Fruit fly (Drosophila melanogaster): ENCODE results near the gene CG16813.

CG16813 gene

dm6 chr2L:13229388-13229882 is 2.1 kb downstream of the CG16813 start, which contains the start of gene CG16815:
Gene CG16815 (plus strand): TSS chr2L:13229832.
- TF ChIP-seq CG14711 (tag; optimal IDR thresholded peaks at IDR 0.05): no peak
- TF ChIP-seq pad (GFP tag; optimal IDR thresholded peaks at IDR 0.05): no peak
- no peak for TF ChIP-seq CG12768 (GFP tag; optimal IDR thresholded peaks at IDR 0.05)
- TF ChIP-seq tj (GFP tag; optimal IDR thresholded peaks at IDR 0.05): no peak
- TF ChIP-seq CG11617 (GFP tag; optimal IDR thresholded peaks at IDR 0.05): no peak
- no peak for TF ChIP-seq CG7045 (GFP tag; optimal IDR thresholded peaks at IDR 0.05)
- no peak for TF ChIP-seq CG7101 (tag; optimal IDR thresholded peaks at IDR 0.05)
- no peak for TF ChIP-seq cic (GFP tag; optimal IDR thresholded peaks at IDR 0.05)
- TF ChIP-seq kay (GFP tag; ENCODE audit: borderline replicate concordance): no peak
- TF ChIP-seq ovo (GFP tag; optimal IDR thresholded peaks at IDR 0.05): no peak
- no peak for TF ChIP-seq Mnt (GFP tag; optimal IDR thresholded peaks at IDR 0.05)
- TF ChIP-seq Clk (GFP tag; optimal IDR thresholded peaks at IDR 0.05): no peak
- no peak for TF ChIP-seq toe (GFP tag; optimal IDR thresholded peaks at IDR 0.05)

DNA sequence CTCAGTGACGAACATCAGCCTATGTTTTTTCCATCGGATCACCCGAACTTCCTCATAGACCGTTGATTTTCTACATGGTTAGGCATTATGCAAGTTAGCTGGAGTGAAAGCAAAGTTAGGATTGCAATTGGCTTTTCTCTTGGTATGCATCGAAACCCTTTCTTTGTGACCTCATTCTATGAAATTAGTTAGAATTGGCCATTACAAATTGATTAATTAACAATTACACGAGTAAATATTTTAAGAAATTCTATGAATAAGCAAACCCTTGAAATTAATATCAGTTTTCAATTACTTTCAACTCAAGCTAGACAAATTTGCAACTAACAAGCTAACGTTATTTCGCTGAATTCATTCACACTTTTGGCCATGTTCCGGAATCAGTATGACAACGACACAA is 4.4 kb downstream of the CG16813 start, which contains the start of gene Prosalpha6T:
Gene Prosalpha6T, plus strand, starts transcription at position 301 of the 400 bp plus-strand sequence.
- TF ChIP-seq kay (GFP tag; ENCODE audit: borderline replicate concordance) (peak; percentile 6), cic (GFP tag; optimal IDR thresholded peaks at IDR 0.05) (no peak), CG7045 (GFP tag; optimal IDR thresholded peaks at IDR 0.05) (no peak), CG33017 (tag; optimal IDR thresholded peaks at IDR 0.05) (no peak), CG5204 (GFP tag; optimal IDR thresholded peaks at IDR 0.05) (no peak), Hr96 (GFP tag; optimal IDR thresholded peaks at IDR 0.05) (no peak)

- TF ChIP-seq CG14711 (tag; optimal IDR thresholded peaks at IDR 0.05): no peak
- no peak for TF ChIP-seq cnc (optimal IDR thresholded peaks at IDR 0.05)
- TF ChIP-seq pad (GFP tag; optimal IDR thresholded peaks at IDR 0.05): no peak
- TF ChIP-seq CG5204 (GFP tag; optimal IDR thresholded peaks at IDR 0.05): no peak
- TF ChIP-seq bab1 (GFP tag; optimal IDR thresholded peaks at IDR 0.05): no peak
- no peak for TF ChIP-seq CG7101 (tag; optimal IDR thresholded peaks at IDR 0.05)
- TF ChIP-seq cic (GFP tag; optimal IDR thresholded peaks at IDR 0.05): no peak
- TF ChIP-seq CG7045 (GFP tag; optimal IDR thresholded peaks at IDR 0.05): no peak
- no peak for TF ChIP-seq Clk (GFP tag; optimal IDR thresholded peaks at IDR 0.05)
- no peak for TF ChIP-seq kay (GFP tag; ENCODE audit: borderline replicate concordance)
- TF ChIP-seq CG1620 (GFP tag; optimal IDR thresholded peaks at IDR 0.05): no peak
- no peak for TF ChIP-seq ovo (GFP tag; optimal IDR thresholded peaks at IDR 0.05)
- TF ChIP-seq tj (GFP tag; optimal IDR thresholded peaks at IDR 0.05): no peak
- no peak for TF ChIP-seq CG33017 (tag; optimal IDR thresholded peaks at IDR 0.05)
- no peak for TF ChIP-seq Crg-1 (GFP tag; optimal IDR thresholded peaks at IDR 0.05)
- no peak for TF ChIP-seq CG12768 (GFP tag; optimal IDR thresholded peaks at IDR 0.05)
- TF ChIP-seq CG11617 (GFP tag; optimal IDR thresholded peaks at IDR 0.05): no peak
- no peak for TF ChIP-seq Mnt (GFP tag; optimal IDR thresholded peaks at IDR 0.05)
- TF ChIP-seq toe (GFP tag; optimal IDR thresholded peaks at IDR 0.05): no peak
- no peak for TF ChIP-seq Hr96 (GFP tag; optimal IDR thresholded peaks at IDR 0.05)
These were observed 7.5 kb downstream of the CG16813 start, which contains the start of gene Mabi for dm6 chr2L:13234610-13235489. Gene Mabi (minus strand): TSS chr2L:13234660.

DNA sequence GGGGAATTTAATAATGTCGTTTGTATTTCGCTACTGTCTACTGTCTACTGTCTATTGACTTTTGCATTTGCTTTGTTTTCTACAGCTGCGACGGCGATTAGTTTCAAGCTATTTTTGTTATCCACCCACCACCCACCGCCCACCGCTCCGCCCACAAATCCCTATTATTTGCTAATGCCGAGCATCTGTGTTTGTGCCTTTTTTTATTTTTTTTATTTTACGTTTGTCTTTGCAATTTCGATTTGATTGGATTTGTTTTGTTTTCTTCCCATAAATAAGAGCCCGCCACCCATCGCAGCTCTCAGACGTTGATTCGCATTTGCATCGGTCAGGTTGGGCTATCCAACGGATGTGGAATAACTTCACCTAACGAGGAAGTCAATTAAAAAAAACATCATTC is 8.9 kb downstream of the CG16813 start, which contains the start of gene Jhbp14:
Gene Jhbp14, plus strand, starts transcription at position 301 of the 400 bp plus-strand sequence.
- TF ChIP-seq toe (GFP tag; optimal IDR thresholded peaks at IDR 0.05) (no peak), CG7101 (tag; optimal IDR thresholded peaks at IDR 0.05) (no peak), CG1620 (GFP tag; optimal IDR thresholded peaks at IDR 0.05) (no peak)

dm6 chr2L:13239689-13240088 is 12.4 kb downstream of the CG16813 start, which contains the start of gene Jhbp13:
Gene Jhbp13 (plus strand): TSS chr2L:13239989.
- TF ChIP-seq kay (GFP tag; ENCODE audit: borderline replicate concordance) (peak; percentile 45), pad (GFP tag; optimal IDR thresholded peaks at IDR 0.05) (no peak)

- no peak for TF ChIP-seq CG7045 (GFP tag; optimal IDR thresholded peaks at IDR 0.05)
- TF ChIP-seq pad (GFP tag; optimal IDR thresholded peaks at IDR 0.05): no peak
- no peak for TF ChIP-seq CG7101 (tag; optimal IDR thresholded peaks at IDR 0.05)
- no peak for TF ChIP-seq CG5204 (GFP tag; optimal IDR thresholded peaks at IDR 0.05)
- no peak for TF ChIP-seq cic (GFP tag; optimal IDR thresholded peaks at IDR 0.05)
- no peak for TF ChIP-seq tj (GFP tag; optimal IDR thresholded peaks at IDR 0.05)
- TF ChIP-seq ovo (GFP tag; optimal IDR thresholded peaks at IDR 0.05): no peak
- no peak for TF ChIP-seq bab1 (GFP tag; optimal IDR thresholded peaks at IDR 0.05)
- TF ChIP-seq toe (GFP tag; optimal IDR thresholded peaks at IDR 0.05): no peak
- TF ChIP-seq Hr96 (GFP tag; optimal IDR thresholded peaks at IDR 0.05): no peak
- no peak for TF ChIP-seq Clk (GFP tag; optimal IDR thresholded peaks at IDR 0.05)
- TF ChIP-seq CG1620 (GFP tag; optimal IDR thresholded peaks at IDR 0.05): no peak
These were observed 17.5 kb downstream of the CG16813 start for dm6 chr2L:13244759-13245308.
